Fruit fly (Drosophila melanogaster) whole organism, larva: ENCODE data around the gene Ir87a.

Source experiments
- noc ChIP-seq: fragments of 200-800 bp; sonication (Bioruptor generic); optimal IDR thresholded peaks from 3 replicates; lab custom pipeline; 2019; ENCODE audit warnings: missing biosample characterization, mild to moderate bottlenecking, missing genetic modification characterization, moderate library complexity

Ir87a gene

dm6 chr3R:13401722-13402296, 18.3 kb upstream of the Ir87a start, which contains the start of gene GILT1:
GILT1 (minus strand) TSS chr3R:13401862.
- TF ChIP-seq noc: no peak

- TF ChIP-seq noc: no peak
Observed at dm6 chr3R:13403032-13403459, 17.0 kb upstream of the Ir87a start, which contains the start of gene Dpm3. Dpm3 (minus strand) TSS chr3R:13403051.

dm6 chr3R:13404841-13405441, 15.1 kb upstream of the Ir87a start, which contains the start of gene yellow-e3:
yellow-e3 (minus strand) TSS chr3R:13404870.
- TF ChIP-seq noc: no peak

dm6 chr3R:13406898-13407297, 13.2 kb upstream of the Ir87a start, which contains the start of gene yellow-e2:
yellow-e2 (minus strand) TSS chr3R:13406998.
- no peak for TF ChIP-seq noc

dm6 chr3R:13412704-13413103, 7.4 kb upstream of the Ir87a start:
- no peak for TF ChIP-seq noc

- no peak for TF ChIP-seq noc
Observed at dm6 chr3R:13415186-13415585, 4.9 kb upstream of the Ir87a start, which contains the start of gene yellow-e. yellow-e (minus strand) TSS chr3R:13415286.

dm6 chr3R:13417067-13417595, 2.9 kb upstream of the Ir87a start:
- TF ChIP-seq noc: no peak

- TF ChIP-seq noc: no peak
Observed at dm6 chr3R:13422178-13422577, 2.1 kb downstream of the Ir87a start.

- peak; percentile 12 for TF ChIP-seq noc
Observed at dm6 chr3R:13425470-13426033, 5.5 kb downstream of the Ir87a start, which contains the start of gene Act87E. Act87E (plus strand) TSS chr3R:13425983.

dm6 chr3R:13428341-13429040, 8.4 kb downstream of the Ir87a start:
- peak; percentile 57 for TF ChIP-seq noc

- TF ChIP-seq noc: peak; percentile 90
Observed at dm6 chr3R:13433623-13434022, 13.5 kb downstream of the Ir87a start.

dm6 chr3R:13434325-13435168, 14.5 kb downstream of the Ir87a start, which contains the start of gene yrt:
yrt (minus strand) TSS chr3R:13434984.
- TF ChIP-seq noc: no peak

- TF ChIP-seq noc: no peak
Observed at dm6 chr3R:13435836-13436235, 15.8 kb downstream of the Ir87a start.

- no peak for TF ChIP-seq noc
Observed at dm6 chr3R:13441703-13442102, 21.6 kb downstream of the Ir87a start.

dm6 chr3R:13446048-13446447, 26.0 kb downstream of the Ir87a start:
- TF ChIP-seq noc: no peak

dm6 chr3R:13446489-13446888, 26.4 kb downstream of the Ir87a start:
- peak; percentile 39 for TF ChIP-seq noc
